Worm (Caenorhabditis elegans) whole organism, L4/young adult: ENCODE data around the gene metl-2.

ENCODE experiments used
- dao-5 ChIP-seq: sonication (generic microtip); optimal IDR thresholded peaks from 2 replicates; lab custom pipeline; 2016; ENCODE audit warnings: missing genotype, missing genetic modification characterization, moderate library complexity, missing compliant biosample characterization
- him-1 ChIP-seq: sonication (generic microtip); optimal IDR thresholded peaks from 2 replicates; lab custom pipeline; 2016; ENCODE audit warnings: missing genotype, missing genetic modification reagents, missing genetic modification characterization, missing compliant biosample characterization

DNA sequence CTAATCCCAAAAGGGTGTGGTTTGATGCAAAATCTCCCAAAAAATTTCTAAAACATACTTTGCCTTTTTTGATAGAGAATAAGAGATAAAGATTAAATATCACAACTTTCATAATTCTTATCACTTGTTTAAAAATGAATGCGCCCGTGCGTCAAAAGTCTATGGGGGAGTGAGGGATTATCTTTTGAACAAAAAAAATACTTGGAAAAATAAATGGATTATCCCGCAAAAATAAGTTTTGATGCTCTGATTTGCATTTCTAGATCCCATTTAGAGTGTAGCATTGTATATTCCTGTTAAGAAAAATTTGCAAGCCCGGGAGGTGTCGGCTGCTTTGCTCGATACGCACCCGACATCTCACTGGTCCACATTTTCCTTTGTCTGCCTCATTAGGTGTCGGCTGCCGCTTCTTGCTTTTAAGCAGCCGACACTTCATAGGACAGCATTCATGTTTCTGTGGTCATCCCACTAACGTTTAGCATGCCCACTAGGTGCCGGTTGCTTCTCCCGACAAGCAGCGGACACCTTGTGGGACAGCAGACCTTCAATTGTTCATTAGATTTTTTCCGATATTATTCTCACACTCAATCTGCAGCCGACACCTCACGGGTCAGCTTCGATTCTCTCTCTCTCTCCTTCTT is 34.1 kb upstream of the metl-2 start:
- TF ChIP-seq dao-5 (no peak), him-1 (no peak)
